Worm (Caenorhabditis elegans): Measurements from ENCODE around the gene ptpn-22.

- TF ChIP-seq ama-1 (optimal IDR thresholded peaks at IDR 0.05) (no peak), ztf-4 (tag; optimal IDR thresholded peaks at IDR 0.05) (no peak), nhr-237 (tag; optimal IDR thresholded peaks at IDR 0.05) (no peak), ceh-82 (tag; optimal IDR thresholded peaks at IDR 0.05) (no peak), nfya-1 (tag; optimal IDR thresholded peaks at IDR 0.05; ENCODE audit: insufficient read depth) (no peak), snpc-4 (tag; optimal IDR thresholded peaks at IDR 0.05) (no peak), egl-5 (tag; optimal IDR thresholded peaks at IDR 0.05) (no peak), lin-39 (tag; optimal IDR thresholded peaks at IDR 0.05) (no peak), fkh-2 (tag; optimal IDR thresholded peaks at IDR 0.05) (no peak)
Observed at ce11 chrIV:1769074-1769473, 29.0 kb upstream of the ptpn-22 start.
